Worm (Caenorhabditis elegans): ENCODE measurements around the gene Y75B8A.13.

Gene Y75B8A.13

ce11 chrIII:12223208-12223607 is 7.7 kb upstream of the Y75B8A.13 start:
- TF ChIP-seq Y22D7AL.16 (tag; optimal IDR thresholded peaks at IDR 0.05): no peak
- no peak for TF ChIP-seq K09A11.1 (tag; optimal IDR thresholded peaks at IDR 0.05; ENCODE audit: insufficient read depth)
- no peak for TF ChIP-seq che-1 (tag; optimal IDR thresholded peaks at IDR 0.05)
- TF ChIP-seq ahr-1 (tag; optimal IDR thresholded peaks at IDR 0.05): no peak
- TF ChIP-seq rnt-1 (tag; optimal IDR thresholded peaks at IDR 0.05): no peak
- TF ChIP-seq pax-1 (tag; optimal IDR thresholded peaks at IDR 0.05): no peak
- TF ChIP-seq lim-6 (tag; optimal IDR thresholded peaks at IDR 0.05): no peak
- no peak for TF ChIP-seq pros-1 (tag; optimal IDR thresholded peaks at IDR 0.05)

- TF ChIP-seq nfya-1 (tag; optimal IDR thresholded peaks at IDR 0.05) (peak; percentile 66), pqm-1 (tag; optimal IDR thresholded peaks at IDR 0.05) (no peak)
These were observed 6.0 kb upstream of the Y75B8A.13 start for ce11 chrIII:12221452-12221851.

ce11 chrIII:12220820-12221219 is 5.3 kb upstream of the Y75B8A.13 start:
- no peak for TF ChIP-seq npax-4 (tag; optimal IDR thresholded peaks at IDR 0.05)
- TF ChIP-seq nfya-1 (tag; optimal IDR thresholded peaks at IDR 0.05): peak; percentile 56

ce11 chrIII:12218633-12219097 is 3.2 kb upstream of the Y75B8A.13 start, which contains the start of the genes gex-4 and gphr-1:
TSS of gene gex-4 (minus strand) at chrIII:12218634.
TSS of gene gphr-1 (plus strand) at chrIII:12219047.
- TF ChIP-seq pqm-1 (tag; optimal IDR thresholded peaks at IDR 0.05) (no peak), hlh-8 (tag; optimal IDR thresholded peaks at IDR 0.05) (peak; percentile 42), ceh-14 (tag; optimal IDR thresholded peaks at IDR 0.05) (peak; percentile 20), ttx-3 (tag; optimal IDR thresholded peaks at IDR 0.05) (peak; percentile 1), ceh-2 (tag; optimal IDR thresholded peaks at IDR 0.05) (peak; percentile 7), hlh-13 (GFP tag; optimal IDR thresholded peaks at IDR 0.05) (no peak), unc-42 (tag; optimal IDR thresholded peaks at IDR 0.05) (peak; percentile 24), tbx-2 (tag; optimal IDR thresholded peaks at IDR 0.05) (peak; percentile 65), elt-2 (tag; optimal IDR thresholded peaks at IDR 0.05) (peak; percentile 45), ceh-48 (tag; optimal IDR thresholded peaks at IDR 0.05) (peak; percentile 78), dve-1 (tag; optimal IDR thresholded peaks at IDR 0.05) (no peak), ceh-31 (tag; optimal IDR thresholded peaks at IDR 0.05) (peak; percentile 75), ets-4 (tag; optimal IDR thresholded peaks at IDR 0.05) (peak; percentile 30), pros-1 (tag; optimal IDR thresholded peaks at IDR 0.05) (no peak), unc-86 (tag; optimal IDR thresholded peaks at IDR 0.05) (peak; percentile 36), C08G9.2 (tag; optimal IDR thresholded peaks at IDR 0.05) (peak; percentile 47), ceh-9 (tag; optimal IDR thresholded peaks at IDR 0.05) (no peak), zip-5 (tag; optimal IDR thresholded peaks at IDR 0.05) (peak; percentile 81), madf-2 (tag; optimal IDR thresholded peaks at IDR 0.05) (no peak), nfya-1 (tag; optimal IDR thresholded peaks at IDR 0.05) (peak; percentile 7), ceh-6 (GFP tag; optimal IDR thresholded peaks at IDR 0.05) (no peak)

- TF ChIP-seq hlh-30 (tag; optimal IDR thresholded peaks at IDR 0.05; ENCODE audit: insufficient read depth) (no peak), F13H6.1 (tag; optimal IDR thresholded peaks at IDR 0.05) (no peak), ceh-14 (tag; optimal IDR thresholded peaks at IDR 0.05) (no peak), hlh-13 (GFP tag; optimal IDR thresholded peaks at IDR 0.05) (no peak), dve-1 (tag; optimal IDR thresholded peaks at IDR 0.05) (no peak), ceh-30 (tag; optimal IDR thresholded peaks at IDR 0.05) (no peak), pag-3 (tag; optimal IDR thresholded peaks at IDR 0.05; ENCODE audit: borderline replicate concordance) (no peak), dmd-4 (tag; optimal IDR thresholded peaks at IDR 0.05; ENCODE audit: borderline replicate concordance) (no peak), ref-2 (tag; optimal IDR thresholded peaks at IDR 0.05) (no peak), ceh-45 (GFP tag; IDR thresholded peaks at IDR 0.05) (no peak), ets-4 (tag; optimal IDR thresholded peaks at IDR 0.05) (no peak), pros-1 (tag; optimal IDR thresholded peaks at IDR 0.05) (no peak), unc-86 (tag; optimal IDR thresholded peaks at IDR 0.05) (no peak), madf-2 (tag; optimal IDR thresholded peaks at IDR 0.05) (no peak), pha-4 (tag; optimal IDR thresholded peaks at IDR 0.05) (no peak), sox-2 (GFP tag; IDR thresholded peaks at IDR 0.05) (no peak), pat-9 (tag; optimal IDR thresholded peaks at IDR 0.05) (no peak), unc-42 (tag; optimal IDR thresholded peaks at IDR 0.05) (no peak), pax-1 (tag; optimal IDR thresholded peaks at IDR 0.05) (no peak)
These were observed 2.6 kb upstream of the Y75B8A.13 start for ce11 chrIII:12218078-12218477.
